Worm (Caenorhabditis elegans): ENCODE results near the gene ilys-5.

DNA sequence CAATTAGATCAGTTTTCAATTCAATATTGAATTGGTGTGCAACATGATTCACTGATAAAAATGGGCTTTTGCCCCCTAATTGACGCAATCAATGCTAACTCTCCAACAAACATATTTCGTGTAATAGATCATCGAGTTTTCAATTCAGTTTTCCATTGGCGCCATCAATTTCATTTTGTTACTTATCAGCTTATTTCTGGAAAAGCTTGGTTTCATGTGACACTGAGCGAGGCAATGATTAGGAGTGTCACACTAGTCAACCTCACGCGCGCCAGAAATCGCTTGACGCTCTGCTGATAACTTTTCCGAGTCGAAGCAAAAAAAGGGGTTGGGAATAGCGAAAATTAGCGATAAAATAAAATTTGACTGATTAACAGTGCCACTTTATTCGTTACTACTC is 18.1 kb downstream of the ilys-5 start, which contains the start of gene ets-4:
- no peak for TF ChIP-seq ama-1 (optimal IDR thresholded peaks at IDR 0.05)
- no peak for TF ChIP-seq ets-7 (tag; optimal IDR thresholded peaks at IDR 0.05)

All from whole organism, early embryonic.